Worm (Caenorhabditis elegans): ENCODE data around the gene act-3.

The act-3 gene

ce11 chrV:11056484-11056883 is 17.8 kb downstream of the act-3 start:
- no peak for TF ChIP-seq nfya-1 (tag; optimal IDR thresholded peaks at IDR 0.05)
- no peak for TF ChIP-seq ceh-31 (tag; optimal IDR thresholded peaks at IDR 0.05)
- TF ChIP-seq madf-2 (tag; optimal IDR thresholded peaks at IDR 0.05): no peak
- no peak for TF ChIP-seq lin-11 (tag; optimal IDR thresholded peaks at IDR 0.05)
- TF ChIP-seq sox-4 (tag; optimal IDR thresholded peaks at IDR 0.05): no peak
- no peak for TF ChIP-seq elt-2 (tag; optimal IDR thresholded peaks at IDR 0.05)
- TF ChIP-seq K09A11.1 (tag; optimal IDR thresholded peaks at IDR 0.05; ENCODE audit: insufficient read depth): no peak
- no peak for TF ChIP-seq hlh-6 (tag; optimal IDR thresholded peaks at IDR 0.05)
- no peak for TF ChIP-seq pqm-1 (tag; optimal IDR thresholded peaks at IDR 0.05)
- no peak for TF ChIP-seq ceh-45 (GFP tag; IDR thresholded peaks at IDR 0.05)

- TF ChIP-seq dve-1 (tag; optimal IDR thresholded peaks at IDR 0.05) (no peak), pat-9 (tag; optimal IDR thresholded peaks at IDR 0.05) (no peak), ttx-3 (tag; optimal IDR thresholded peaks at IDR 0.05) (no peak), ahr-1 (tag; optimal IDR thresholded peaks at IDR 0.05) (no peak), lin-11 (tag; optimal IDR thresholded peaks at IDR 0.05) (no peak), unc-86 (tag; optimal IDR thresholded peaks at IDR 0.05) (no peak), pag-3 (tag; optimal IDR thresholded peaks at IDR 0.05; ENCODE audit: borderline replicate concordance) (no peak), ama-1 (optimal IDR thresholded peaks at IDR 0.05) (no peak), ztf-16 (tag; optimal IDR thresholded peaks at IDR 0.05) (no peak), C38D4.7 (GFP tag; optimal IDR thresholded peaks at IDR 0.05) (no peak), hlh-30 (tag; optimal IDR thresholded peaks at IDR 0.05; ENCODE audit: insufficient read depth) (no peak), rnt-1 (tag; optimal IDR thresholded peaks at IDR 0.05) (no peak), pqm-1 (tag; optimal IDR thresholded peaks at IDR 0.05) (no peak), madf-2 (tag; optimal IDR thresholded peaks at IDR 0.05) (no peak), fax-1 (tag; optimal IDR thresholded peaks at IDR 0.05) (no peak), nhr-11 (tag; optimal IDR thresholded peaks at IDR 0.05) (no peak), ceh-19 (GFP tag; optimal IDR thresholded peaks at IDR 0.05) (no peak), sdc-2 (tag; optimal IDR thresholded peaks at IDR 0.05) (no peak), ets-4 (tag; optimal IDR thresholded peaks at IDR 0.05) (no peak)
These were observed 20.5 kb downstream of the act-3 start, which contains the start of gene T04C12.7 for ce11 chrV:11053827-11054226. TSS of gene T04C12.7 (plus strand) at chrV:11054127.

- TF ChIP-seq C08G9.2 (tag; optimal IDR thresholded peaks at IDR 0.05) (no peak), unc-3 (GFP tag; conservative IDR thresholded peaks at IDR 0.05) (no peak), unc-3 (tag; optimal IDR thresholded peaks at IDR 0.05) (no peak), nfya-1 (tag; optimal IDR thresholded peaks at IDR 0.05) (no peak), K02D7.2 (tag; optimal IDR thresholded peaks at IDR 0.05) (no peak), sdc-2 (tag; optimal IDR thresholded peaks at IDR 0.05) (no peak), lin-11 (tag; optimal IDR thresholded peaks at IDR 0.05) (no peak), dmd-4 (tag; optimal IDR thresholded peaks at IDR 0.05; ENCODE audit: borderline replicate concordance) (no peak), ama-1 (optimal IDR thresholded peaks at IDR 0.05) (no peak), ceh-14 (tag; optimal IDR thresholded peaks at IDR 0.05) (no peak), F13H6.1 (tag; optimal IDR thresholded peaks at IDR 0.05) (no peak), hlh-13 (GFP tag; optimal IDR thresholded peaks at IDR 0.05) (no peak), ceh-48 (tag; optimal IDR thresholded peaks at IDR 0.05) (no peak), ceh-18 (tag; optimal IDR thresholded peaks at IDR 0.05) (no peak), syd-9 (tag; optimal IDR thresholded peaks at IDR 0.05) (no peak), hlh-15 (tag; optimal IDR thresholded peaks at IDR 0.05) (no peak)
These were observed 22.4 kb downstream of the act-3 start, which contains the start of gene T04C12.33 for ce11 chrV:11051921-11052320. TSS of gene T04C12.33 (plus strand) at chrV:11052221.

DNA sequence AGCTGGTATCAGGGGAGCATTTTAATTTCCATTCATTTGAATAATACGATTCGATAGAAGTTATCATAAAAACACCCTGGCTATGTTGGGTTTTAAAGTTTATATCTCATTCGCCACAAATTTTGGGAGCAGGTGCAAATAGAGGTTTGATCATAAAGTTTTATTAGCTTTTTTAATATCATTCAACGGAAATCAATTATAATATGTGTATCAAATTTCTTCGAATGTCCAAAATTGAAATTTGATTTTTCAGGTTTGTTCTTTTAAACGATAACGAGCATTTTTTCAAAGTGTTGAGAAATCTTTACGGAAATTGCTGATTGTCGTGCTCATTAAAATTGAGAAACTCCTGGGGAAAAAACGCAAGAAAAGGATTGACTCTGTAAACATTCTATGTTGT is 25.6 kb downstream of the act-3 start, which contains the start of gene srh-74:
Gene srh-74 (minus strand): TSS at position 101 of the 400 bp plus-strand sequence.
- TF ChIP-seq Y22D7AL.16 (tag; optimal IDR thresholded peaks at IDR 0.05): no peak
- no peak for TF ChIP-seq odd-2 (tag; optimal IDR thresholded peaks at IDR 0.05)
- no peak for TF ChIP-seq nhr-11 (tag; optimal IDR thresholded peaks at IDR 0.05)
- TF ChIP-seq ceh-45 (GFP tag; IDR thresholded peaks at IDR 0.05): no peak
- TF ChIP-seq ahr-1 (tag; optimal IDR thresholded peaks at IDR 0.05): no peak
- no peak for TF ChIP-seq rnt-1 (tag; optimal IDR thresholded peaks at IDR 0.05)
- TF ChIP-seq pax-1 (tag; optimal IDR thresholded peaks at IDR 0.05): no peak
- TF ChIP-seq dmd-4 (tag; optimal IDR thresholded peaks at IDR 0.05; ENCODE audit: borderline replicate concordance): no peak
- TF ChIP-seq ceh-34 (tag; optimal IDR thresholded peaks at IDR 0.05): no peak
- no peak for TF ChIP-seq hlh-8 (tag; optimal IDR thresholded peaks at IDR 0.05)
- TF ChIP-seq ceh-2 (tag; optimal IDR thresholded peaks at IDR 0.05): no peak
